Worm (Caenorhabditis elegans) whole organism, L4/young adult: ENCODE data around the gene drd-1.

Experiments used
- W03F9.2 ChIP-seq: fragments of 150-350 bp; optimal IDR thresholded peaks from 2 replicates; lab custom pipeline; 2014; ENCODE audit warnings: missing biosample characterization, missing genetic modification characterization
- dao-5 ChIP-seq: sonication (generic microtip); optimal IDR thresholded peaks from 2 replicates; lab custom pipeline; 2016; ENCODE audit warnings: missing genotype, missing genetic modification characterization, moderate library complexity, missing compliant biosample characterization
- him-1 ChIP-seq: sonication (generic microtip); optimal IDR thresholded peaks from 2 replicates; lab custom pipeline; 2016; ENCODE audit warnings: missing genotype, missing genetic modification reagents, missing genetic modification characterization, missing compliant biosample characterization

The drd-1 gene

ce11 chrII:8381197-8381596 is 6.7 kb upstream of the drd-1 start, which contains the start of gene F49E12.12:
F49E12.12 (plus strand) TSS chrII:8381497.
- TF ChIP-seq him-1 (tag; lab: Kevin White, UChicago) (no peak), W03F9.2 (tag; lab: Kevin White, UChicago) (no peak), dao-5 (tag; lab: Kevin White, UChicago) (no peak)

ce11 chrII:8382880-8383279 is 5.0 kb upstream of the drd-1 start:
- no peak for TF ChIP-seq dao-5 (tag; lab: Kevin White, UChicago)
- TF ChIP-seq him-1 (tag; lab: Kevin White, UChicago), result no peak
- no peak for TF ChIP-seq W03F9.2 (tag; lab: Kevin White, UChicago)

DNA sequence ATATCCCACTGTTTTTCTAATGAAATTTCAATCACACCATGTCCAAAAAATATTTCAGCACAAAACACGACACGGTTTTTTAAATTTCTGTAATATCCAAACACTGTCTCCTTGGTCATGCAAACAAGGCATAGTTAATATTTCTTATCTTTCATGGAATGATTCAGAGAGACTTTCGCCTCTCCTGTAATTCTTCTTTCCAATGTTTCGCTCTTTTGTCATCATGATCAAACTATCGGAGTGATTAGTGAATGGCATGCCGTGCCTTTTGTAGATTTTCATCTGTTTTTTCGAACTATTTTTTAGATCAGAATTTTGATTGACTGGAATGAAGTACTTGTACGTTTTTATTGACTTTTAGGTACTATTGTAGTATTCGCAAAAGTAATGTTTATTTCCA is 3.5 kb upstream of the drd-1 start:
- TF ChIP-seq dao-5 (tag; lab: Kevin White, UChicago) (no peak), W03F9.2 (tag; lab: Kevin White, UChicago) (no peak)

ce11 chrII:8385561-8385960 is 2.3 kb upstream of the drd-1 start:
- TF ChIP-seq W03F9.2 (tag; lab: Kevin White, UChicago) (no peak), him-1 (tag; lab: Kevin White, UChicago) (no peak), dao-5 (tag; lab: Kevin White, UChicago) (no peak)

DNA sequence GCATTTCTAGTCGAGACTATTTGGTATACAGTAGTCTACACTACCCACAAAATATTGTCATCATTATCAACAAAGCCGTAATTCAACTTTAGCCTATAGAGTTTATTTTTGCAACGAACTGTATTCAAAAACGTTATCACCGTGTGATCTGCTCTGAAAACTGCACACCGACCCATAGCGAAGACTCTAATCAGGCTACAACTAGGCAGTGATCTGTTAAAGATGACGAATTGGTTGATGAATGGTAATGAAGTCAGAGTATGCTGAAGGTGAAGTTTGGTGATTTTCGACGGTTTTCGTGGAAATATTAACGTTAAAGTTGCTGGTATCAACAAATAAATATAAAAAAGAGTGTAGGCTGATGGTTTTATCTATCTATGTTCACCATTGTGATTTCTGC is 954 bp upstream of the drd-1 start:
- TF ChIP-seq him-1 (tag; lab: Kevin White, UChicago) (no peak), dao-5 (tag; lab: Kevin White, UChicago) (no peak), W03F9.2 (tag; lab: Kevin White, UChicago) (no peak)

ce11 chrII:8390751-8391150 is 2.9 kb downstream of the drd-1 start, which contains the start of gene F49E12.10:
F49E12.10 (plus strand) TSS chrII:8391051.
- TF ChIP-seq him-1 (tag; lab: Kevin White, UChicago), result no peak
- TF ChIP-seq dao-5 (tag; lab: Kevin White, UChicago), result no peak
- no peak for TF ChIP-seq W03F9.2 (tag; lab: Kevin White, UChicago)

DNA sequence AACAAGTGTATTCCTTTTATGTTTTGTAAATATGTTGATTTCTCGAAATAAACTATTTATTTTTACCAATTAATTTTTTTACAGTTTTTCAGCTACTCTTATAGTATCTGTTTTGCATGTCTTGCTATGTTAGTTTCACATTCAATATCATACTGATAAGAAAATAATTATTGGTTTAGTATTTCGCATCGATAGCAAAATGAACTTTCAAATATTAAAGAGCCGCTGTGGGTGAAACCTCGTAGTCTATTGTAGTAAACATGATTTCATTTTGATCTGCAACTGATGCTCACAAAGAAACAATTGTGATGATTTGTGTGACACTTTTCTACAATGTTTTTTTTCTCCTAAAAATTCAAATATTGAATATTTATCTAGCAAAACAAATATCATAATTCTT is 4.4 kb downstream of the drd-1 start:
- TF ChIP-seq W03F9.2 (tag; lab: Kevin White, UChicago) (no peak), him-1 (tag; lab: Kevin White, UChicago) (no peak), dao-5 (tag; lab: Kevin White, UChicago) (no peak)

DNA sequence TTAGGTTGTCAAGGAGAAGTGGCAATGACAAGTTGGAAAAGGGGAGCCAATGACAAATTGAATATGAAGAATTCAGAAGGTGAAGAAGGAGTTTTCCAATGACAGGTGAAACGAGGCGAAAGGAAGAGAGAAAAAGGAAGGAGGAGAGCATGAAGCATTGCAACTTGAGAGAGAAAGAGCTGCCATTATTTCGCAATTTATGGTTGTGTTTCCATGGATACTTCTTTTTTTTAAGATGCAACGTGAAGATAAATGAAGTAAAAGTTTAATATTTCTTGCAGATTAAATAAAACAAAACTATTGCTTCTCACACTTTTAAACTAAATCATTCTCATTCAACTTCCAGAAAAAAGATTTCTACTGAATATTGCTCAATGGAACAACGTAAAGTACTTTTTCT is 6.4 kb downstream of the drd-1 start, which contains the start of gene F49E12.8:
F49E12.8 (minus strand) TSS at position 101 of the 400 bp plus-strand sequence.
- TF ChIP-seq him-1 (tag; lab: Kevin White, UChicago), result no peak
- TF ChIP-seq W03F9.2 (tag; lab: Kevin White, UChicago), result no peak
- TF ChIP-seq dao-5 (tag; lab: Kevin White, UChicago), result no peak

ce11 chrII:8396041-8396440 is 8.2 kb downstream of the drd-1 start, which contains the start of gene F49E12.7:
F49E12.7 (minus strand) TSS chrII:8396141.
- TF ChIP-seq dao-5 (tag; lab: Kevin White, UChicago) (no peak), W03F9.2 (tag; lab: Kevin White, UChicago) (no peak), him-1 (tag; lab: Kevin White, UChicago) (no peak)

- no peak for TF ChIP-seq him-1 (tag; lab: Kevin White, UChicago)
- TF ChIP-seq dao-5 (tag; lab: Kevin White, UChicago), result no peak
- TF ChIP-seq W03F9.2 (tag; lab: Kevin White, UChicago), result no peak
Measured at ce11 chrII:8399064-8399463, 11.2 kb downstream of the drd-1 start, which contains the start of gene dod-23. dod-23 (minus strand) TSS chrII:8399164.

- TF ChIP-seq him-1 (tag; lab: Kevin White, UChicago) (no peak), dao-5 (tag; lab: Kevin White, UChicago) (no peak), W03F9.2 (tag; lab: Kevin White, UChicago) (no peak)
Measured at ce11 chrII:8399997-8400396, 12.1 kb downstream of the drd-1 start.

DNA sequence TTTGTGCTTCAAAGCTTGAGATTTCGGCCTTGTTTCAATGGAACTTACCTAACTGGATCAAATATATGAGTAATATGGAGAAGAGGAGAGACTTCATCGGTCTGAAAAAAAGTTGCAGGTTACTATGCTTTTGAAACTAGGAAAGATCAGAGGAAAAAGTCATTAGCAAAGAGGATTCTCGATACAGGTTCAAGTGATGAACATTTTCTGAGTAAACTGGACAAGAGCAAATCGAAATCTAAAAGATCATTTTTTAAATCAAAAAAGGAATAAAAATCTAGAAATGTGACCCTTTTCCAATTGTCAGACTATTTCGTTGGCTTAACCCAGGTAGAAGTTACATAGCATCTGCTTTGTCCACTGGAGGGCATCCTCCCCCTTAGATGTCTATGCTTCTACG is 16.9 kb downstream of the drd-1 start, which contains the start of gene skpo-1:
skpo-1 (minus strand) TSS at position 101 of the 400 bp plus-strand sequence.
- TF ChIP-seq W03F9.2 (tag; lab: Kevin White, UChicago) (no peak), dao-5 (tag; lab: Kevin White, UChicago) (no peak), him-1 (tag; lab: Kevin White, UChicago) (no peak)

DNA sequence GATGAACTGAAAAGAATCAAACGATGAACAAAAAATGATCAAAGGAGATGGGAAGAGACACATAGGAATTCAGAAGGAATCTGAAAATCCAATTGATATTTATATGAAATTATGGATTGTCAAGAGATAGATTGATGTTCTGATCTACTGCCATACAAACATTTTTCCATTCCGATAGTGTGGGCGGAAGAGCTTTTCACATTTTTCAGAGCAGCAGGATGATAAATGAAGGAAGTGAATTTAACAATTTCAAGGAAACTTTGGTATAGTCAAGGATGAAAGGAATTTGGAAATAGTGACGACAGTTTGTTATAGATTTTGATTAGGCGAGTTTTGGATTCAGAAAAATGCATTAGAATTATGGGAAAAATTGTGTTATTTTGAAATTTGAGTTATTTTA is 17.5 kb downstream of the drd-1 start, which contains the start of gene ubc-24:
ubc-24 (plus strand) TSS at position 301 of the 400 bp plus-strand sequence.
- no peak for TF ChIP-seq W03F9.2 (tag; lab: Kevin White, UChicago)
- TF ChIP-seq dao-5 (tag; lab: Kevin White, UChicago), result no peak
- TF ChIP-seq him-1 (tag; lab: Kevin White, UChicago), result no peak

ce11 chrII:8407491-8407890 is 19.6 kb downstream of the drd-1 start, which contains the start of gene sra-13:
sra-13 (plus strand) TSS chrII:8407685.
- TF ChIP-seq dao-5 (tag; lab: Kevin White, UChicago) (no peak), W03F9.2 (tag; lab: Kevin White, UChicago) (no peak), him-1 (tag; lab: Kevin White, UChicago) (no peak)
